Fruit fly (Drosophila melanogaster) whole organism: ENCODE measurements around the gene DnaJ-1.

ENCODE experiments used
- CG8478 ChIP-seq: fragments of >200 bp; optimal IDR thresholded peaks from 2 replicates; lab custom pipeline; 2018; ENCODE audit warnings: inconsistent platforms
- Dll ChIP-seq: fragments of >200 bp; optimal IDR thresholded peaks from 2 replicates; lab custom pipeline; 2017
- EcR ChIP-seq, 2 experiments: fragments of >200 bp; optimal IDR thresholded peaks; 2 replicates each; lab custom pipeline; 2017; ENCODE audit warnings: missing biosample characterization in 2 of 2, missing genetic modification characterization in 2 of 2, missing genetic modification reagents in 2 of 2
- pan ChIP-seq: fragments of >200 bp; optimal IDR thresholded peaks from 2 replicates; lab custom pipeline; 2017
- psq ChIP-seq: fragments of >200 bp; optimal IDR thresholded peaks from 2 replicates; lab custom pipeline; 2017
- usp ChIP-seq: fragments of >200 bp; optimal IDR thresholded peaks from 2 replicates; lab custom pipeline; 2017; ENCODE audit warnings: missing biosample characterization, missing genetic modification characterization, mixed read lengths

DnaJ-1 gene

dm6 chr3L:5774782-5775181 is 22.8 kb upstream of the DnaJ-1 start:
- TF ChIP-seq EcR (GFP tag; optimal IDR thresholded peaks at IDR 0.05; lab: Kevin White, UChicago) (no peak), CG8478 (lab: Kevin White, UChicago) (no peak), Dll (lab: Kevin White, UChicago) (no peak), usp (GFP tag; lab: Kevin White, UChicago) (no peak), psq (lab: Kevin White, UChicago) (no peak), pan (no peak)

dm6 chr3L:5770817-5771425 is 18.9 kb upstream of the DnaJ-1 start:
- no peak for TF ChIP-seq EcR (GFP tag; optimal IDR thresholded peaks at IDR 0.05; lab: Kevin White, UChicago)
- peak; percentile 97 for TF ChIP-seq CG8478 (lab: Kevin White, UChicago)
- no peak for TF ChIP-seq pan

- TF ChIP-seq usp (GFP tag; lab: Kevin White, UChicago) = no peak
- peak; percentile 25 for TF ChIP-seq psq (lab: Kevin White, UChicago)
Observed at dm6 chr3L:5770113-5770798, 18.3 kb upstream of the DnaJ-1 start.

- TF ChIP-seq usp (GFP tag; lab: Kevin White, UChicago) (no peak), pan (no peak), psq (lab: Kevin White, UChicago) (no peak), EcR (GFP tag; optimal IDR thresholded peaks at IDR 0.05; lab: Kevin White, UChicago) (no peak), Dll (lab: Kevin White, UChicago) (no peak), CG8478 (lab: Kevin White, UChicago) (no peak)
Observed at dm6 chr3L:5768532-5769497, 16.8 kb upstream of the DnaJ-1 start, which contains the start of the genes Ppat-Dpck and scny. Ppat-Dpck (minus strand) TSS chr3L:5768794. scny (plus strand) TSS chr3L:5769002.

- TF ChIP-seq Dll (lab: Kevin White, UChicago) = no peak
- TF ChIP-seq CG8478 (lab: Kevin White, UChicago) = no peak
- TF ChIP-seq psq (lab: Kevin White, UChicago) = no peak
- no peak for TF ChIP-seq EcR (GFP tag; optimal IDR thresholded peaks at IDR 0.05; lab: Kevin White, UChicago)
- no peak for TF ChIP-seq pan
- no peak for TF ChIP-seq usp (GFP tag; lab: Kevin White, UChicago)
Observed at dm6 chr3L:5765844-5766200, 13.8 kb upstream of the DnaJ-1 start, which contains the start of gene Txl. Txl (plus strand) TSS chr3L:5765846.

dm6 chr3L:5764922-5765843 is 13.2 kb upstream of the DnaJ-1 start, which contains the start of gene CG10576:
CG10576 (minus strand) TSS chr3L:5765702.
- no peak for TF ChIP-seq psq (lab: Kevin White, UChicago)
- no peak for TF ChIP-seq Dll (lab: Kevin White, UChicago)

dm6 chr3L:5753605-5754365 is 1.8 kb upstream of the DnaJ-1 start:
- TF ChIP-seq pan (no peak), CG8478 (lab: Kevin White, UChicago) (no peak)

- TF ChIP-seq psq (lab: Kevin White, UChicago) = no peak
- TF ChIP-seq CG8478 (lab: Kevin White, UChicago) = no peak
- no peak for TF ChIP-seq usp (GFP tag; lab: Kevin White, UChicago)
- no peak for TF ChIP-seq EcR (GFP tag; optimal IDR thresholded peaks at IDR 0.05; lab: Kevin White, UChicago)
- no peak for TF ChIP-seq Dll (lab: Kevin White, UChicago)
- TF ChIP-seq pan = no peak
Observed at dm6 chr3L:5752903-5753604, 1.1 kb upstream of the DnaJ-1 start, which contains the start of gene Usp47. Usp47 (plus strand) TSS chr3L:5752973.

- no peak for TF ChIP-seq EcR (GFP tag; optimal IDR thresholded peaks at IDR 0.05; lab: Kevin White, UChicago)
- no peak for TF ChIP-seq Dll (lab: Kevin White, UChicago)
- no peak for TF ChIP-seq pan
- no peak for TF ChIP-seq CG8478 (lab: Kevin White, UChicago)
- TF ChIP-seq psq (lab: Kevin White, UChicago) = no peak
- no peak for TF ChIP-seq usp (GFP tag; lab: Kevin White, UChicago)
Observed at dm6 chr3L:5751417-5751739, 611 bp downstream of the DnaJ-1 start.
